Worm (Caenorhabditis elegans) whole organism, late embryonic: ENCODE results near the gene C01B10.7.
"Not testable (repeated sequence)": the region's sequence is repeated elsewhere in the genome, so short reads cannot be mapped to it uniquely, and the experiment has no call there.

Experiments
- C38D4.7 ChIP-seq: fragments of 200-800 bp; sonication (Bioruptor generic); optimal IDR thresholded peaks from 2 replicates; lab custom pipeline; 2018; ENCODE audit warnings: mild to moderate bottlenecking, missing genetic modification characterization, moderate library complexity, missing compliant biosample characterization
- K02D7.2 ChIP-seq: sonication (generic microtip); optimal IDR thresholded peaks from 2 replicates; lab custom pipeline; 2017; ENCODE audit warnings: mild to moderate bottlenecking, missing genetic modification characterization, missing compliant biosample characterization
- K09A11.1 ChIP-seq: sonication (generic microtip); optimal IDR thresholded peaks from 2 replicates; lab custom pipeline; 2017; ENCODE audit warnings: antibody characterized with exemption, mild to moderate bottlenecking, missing genetic modification characterization, missing compliant biosample characterization; ENCODE audit not compliant: insufficient read depth
- ahr-1 ChIP-seq: sonication (generic microtip); optimal IDR thresholded peaks from 2 replicates; lab custom pipeline; 2016; ENCODE audit warnings: missing genetic modification characterization, missing compliant biosample characterization
- ceh-14 ChIP-seq: sonication (generic microtip); optimal IDR thresholded peaks from 2 replicates; lab custom pipeline; 2016; ENCODE audit warnings: missing genotype, missing genetic modification characterization, missing compliant biosample characterization
- ceh-19 ChIP-seq: fragments of 200-800 bp; sonication (Bioruptor generic); optimal IDR thresholded peaks from 2 replicates; lab custom pipeline; 2018; ENCODE audit warnings: mild to moderate bottlenecking, missing genetic modification characterization, missing compliant biosample characterization
- ceh-22 ChIP-seq: sonication (generic microtip); optimal IDR thresholded peaks from 2 replicates; lab custom pipeline; 2017; ENCODE audit warnings: missing biosample characterization, missing genetic modification characterization
- ceh-24 ChIP-seq: sonication (generic microtip); optimal IDR thresholded peaks from 2 replicates; lab custom pipeline; 2016; ENCODE audit warnings: mild to moderate bottlenecking, missing genetic modification characterization, missing compliant biosample characterization
- ceh-30 ChIP-seq: fragments of 150-350 bp; optimal IDR thresholded peaks from 2 replicates; lab custom pipeline; 2014; ENCODE audit warnings: missing biosample characterization, missing genetic modification characterization
- ceh-31 ChIP-seq: sonication (generic microtip); optimal IDR thresholded peaks from 2 replicates; lab custom pipeline; 2016; ENCODE audit warnings: missing genetic modification characterization, missing compliant biosample characterization
- ceh-34 ChIP-seq: sonication (generic microtip); optimal IDR thresholded peaks from 2 replicates; lab custom pipeline; 2016; ENCODE audit warnings: mild to moderate bottlenecking, missing genetic modification characterization, missing compliant biosample characterization
- ceh-6 ChIP-seq: fragments of 200-800 bp; sonication (Bioruptor generic); optimal IDR thresholded peaks from 2 replicates; lab custom pipeline; 2018; ENCODE audit warnings: mild to moderate bottlenecking, missing genetic modification characterization, missing compliant biosample characterization
- ceh-9 ChIP-seq: sonication (generic microtip); optimal IDR thresholded peaks from 2 replicates; lab custom pipeline; 2016; ENCODE audit warnings: mild to moderate bottlenecking, missing genetic modification characterization, inconsistent platforms, missing compliant biosample characterization
- che-1 ChIP-seq: sonication (generic microtip); optimal IDR thresholded peaks from 2 replicates; lab custom pipeline; 2016; ENCODE audit warnings: mild to moderate bottlenecking, missing genetic modification characterization, missing compliant biosample characterization
- elt-4 ChIP-seq: sonication (generic microtip); optimal IDR thresholded peaks from 2 replicates; lab custom pipeline; 2016; ENCODE audit warnings: missing genetic modification characterization, missing compliant biosample characterization
- eyg-1 ChIP-seq: sonication (generic microtip); optimal IDR thresholded peaks from 2 replicates; lab custom pipeline; 2016; ENCODE audit warnings: missing genotype, missing genetic modification characterization, missing compliant biosample characterization
- fax-1 ChIP-seq: sonication (generic microtip); optimal IDR thresholded peaks from 2 replicates; lab custom pipeline; 2016; ENCODE audit warnings: missing genotype, missing genetic modification characterization, missing compliant biosample characterization
- fkh-10 ChIP-seq: fragments of 150-350 bp; optimal IDR thresholded peaks from 2 replicates; lab custom pipeline; 2014; ENCODE audit warnings: missing biosample characterization, missing genetic modification reagents, missing genetic modification characterization
- gmeb-2 ChIP-seq: sonication (generic microtip); optimal IDR thresholded peaks from 2 replicates; lab custom pipeline; 2016; ENCODE audit warnings: missing genetic modification characterization, inconsistent platforms, missing compliant biosample characterization
- hlh-30 ChIP-seq: sonication (generic microtip); optimal IDR thresholded peaks from 2 replicates; lab custom pipeline; 2017; ENCODE audit warnings: antibody characterized with exemption, missing genetic modification characterization, missing compliant biosample characterization; ENCODE audit not compliant: insufficient read depth
- hlh-8 ChIP-seq: sonication (generic microtip); optimal IDR thresholded peaks from 2 replicates; lab custom pipeline; 2016; ENCODE audit warnings: missing genotype, missing genetic modification characterization, missing compliant biosample characterization
- lin-11 ChIP-seq: fragments of 200-800 bp; sonication (Bioruptor generic); optimal IDR thresholded peaks from 2 replicates; lab custom pipeline; 2018; ENCODE audit warnings: mild to moderate bottlenecking, missing genetic modification characterization, missing compliant biosample characterization
- nfya-1 ChIP-seq: sonication (generic microtip); optimal IDR thresholded peaks from 2 replicates; lab custom pipeline; 2017; ENCODE audit warnings: missing genetic modification characterization, mild to moderate bottlenecking, missing compliant biosample characterization, antibody characterized with exemption, moderate library complexity
- nhr-11 ChIP-seq: fragments of 150-350 bp; optimal IDR thresholded peaks from 2 replicates; lab custom pipeline; 2014; ENCODE audit warnings: missing biosample characterization, missing genetic modification characterization
- pax-1 ChIP-seq: fragments of 150-350 bp; optimal IDR thresholded peaks from 2 replicates; lab custom pipeline; 2014; ENCODE audit warnings: missing biosample characterization, missing genetic modification characterization
- ref-2 ChIP-seq: sonication (generic microtip); optimal IDR thresholded peaks from 2 replicates; lab custom pipeline; 2016; ENCODE audit warnings: missing genetic modification characterization, missing compliant biosample characterization
- rnt-1 ChIP-seq: sonication (generic microtip); optimal IDR thresholded peaks from 2 replicates; lab custom pipeline; 2016; ENCODE audit warnings: missing genetic modification characterization, missing compliant biosample characterization
- sox-4 ChIP-seq: sonication (generic microtip); optimal IDR thresholded peaks from 2 replicates; lab custom pipeline; 2017; ENCODE audit warnings: mild to moderate bottlenecking, missing genetic modification characterization, inconsistent platforms, missing compliant biosample characterization
- tbx-7 ChIP-seq: sonication (generic microtip); optimal IDR thresholded peaks from 2 replicates; lab custom pipeline; 2016; ENCODE audit warnings: missing genotype, missing genetic modification characterization, missing compliant biosample characterization
- unc-42 ChIP-seq: sonication (generic microtip); optimal IDR thresholded peaks from 2 replicates; lab custom pipeline; 2016; ENCODE audit warnings: missing genotype, missing genetic modification characterization, missing compliant biosample characterization
- unc-55 ChIP-seq: sonication (generic microtip); optimal IDR thresholded peaks from 2 replicates; lab custom pipeline; 2017; ENCODE audit warnings: missing biosample characterization, missing genetic modification reagents, missing genetic modification characterization

The C01B10.7 gene

DNA sequence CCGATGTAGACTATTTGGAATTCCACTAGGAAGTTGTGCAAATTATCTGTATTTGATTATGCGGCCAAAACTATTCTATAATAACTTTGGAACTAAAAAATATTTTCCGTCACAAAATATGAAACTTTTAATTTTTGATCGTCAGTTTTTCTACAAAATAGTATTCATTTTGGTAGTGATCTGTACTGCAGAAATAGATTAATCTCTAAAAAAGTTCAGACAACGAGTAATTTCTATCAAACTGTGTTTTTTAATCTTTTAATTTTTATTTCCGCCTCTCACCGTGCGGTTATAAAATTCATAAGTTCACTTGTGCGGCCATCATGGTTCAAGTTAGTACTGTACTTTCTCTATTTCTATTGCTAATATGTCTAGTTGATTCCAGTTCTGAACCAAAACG, at the start of gene C01B10.7:
TSS of gene C01B10.7 (plus strand) at position 301 of the 400 bp plus-strand sequence.
- TF ChIP-seq rnt-1 (tag; lab: Kevin White, UChicago) (no peak), ceh-24 (no peak), eyg-1 (tag; lab: Kevin White, UChicago) (no peak), ceh-14 (tag; lab: Kevin White, UChicago) (no peak), ceh-9 (tag; lab: Kevin White, UChicago) (no peak), ceh-6 (GFP tag; lab: Kevin White, UChicago) (no peak), K09A11.1 (tag; lab: Kevin White, UChicago) (no peak), ahr-1 (tag; lab: Kevin White, UChicago) (no peak), nfya-1 (tag; lab: Kevin White, UChicago) (no peak), che-1 (tag; lab: Kevin White, UChicago) (no peak), ceh-31 (tag; lab: Kevin White, UChicago) (no peak), unc-55 (GFP tag; lab: Kevin White, UChicago) (no peak), tbx-7 (tag; lab: Kevin White, UChicago) (no peak)

DNA sequence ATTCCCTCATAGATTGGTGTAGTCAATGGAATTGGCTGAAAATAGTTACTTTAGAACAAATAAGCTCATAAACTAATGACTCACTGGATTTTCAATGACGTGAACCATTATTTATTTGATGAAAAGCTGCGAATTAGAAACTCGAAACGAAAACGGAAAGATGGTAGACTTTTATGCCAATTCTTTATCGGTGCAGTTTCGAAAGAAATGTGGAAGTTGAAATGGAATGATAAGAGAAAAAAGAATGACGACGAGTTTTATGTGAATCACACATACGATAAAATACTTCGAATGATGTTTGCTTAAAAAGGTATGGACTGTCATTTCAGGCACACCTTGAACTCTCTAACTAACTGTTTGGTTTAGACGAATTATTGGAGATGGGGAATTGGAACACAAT, 48.3 kb upstream of the C01B10.7 start, which contains the start of the genes lec-11 and irld-7:
TSS of gene lec-11 (minus strand) at position 126 of the 400 bp plus-strand sequence.
TSS of gene irld-7 (plus strand) at position 332 of the 400 bp plus-strand sequence.
- no peak for TF ChIP-seq ceh-19
- TF ChIP-seq fax-1 (tag; lab: Kevin White, UChicago), result no peak
- TF ChIP-seq C38D4.7, result no peak
- TF ChIP-seq elt-4 (tag; lab: Kevin White, UChicago), result no peak
- TF ChIP-seq ceh-34 (tag; lab: Kevin White, UChicago), result no peak
- no peak for TF ChIP-seq ceh-6 (GFP tag; lab: Kevin White, UChicago)
- no peak for TF ChIP-seq eyg-1 (tag; lab: Kevin White, UChicago)
- no peak for TF ChIP-seq hlh-30
- TF ChIP-seq gmeb-2 (tag; lab: Kevin White, UChicago), result no peak
- no peak for TF ChIP-seq hlh-8
- TF ChIP-seq K09A11.1 (tag; lab: Kevin White, UChicago), result no peak
- TF ChIP-seq ceh-31 (tag; lab: Kevin White, UChicago), result no peak
- no peak for TF ChIP-seq lin-11 (tag; lab: Kevin White, UChicago)
- TF ChIP-seq unc-42, result no peak
- no peak for TF ChIP-seq ceh-30

- TF ChIP-seq sox-4 (tag; lab: Kevin White, UChicago); ceh-30; pax-1 (tag; lab: Kevin White, UChicago): not testable (repeated sequence)
These were observed 47.2 kb upstream of the C01B10.7 start, which contains the start of the genes nspb-1 and nspb-2 for ce11 chrIV:6591010-6591746. Gene nspb-1, minus strand, starts transcription at chrIV:6591110. Gene nspb-2, plus strand, starts transcription at chrIV:6591696.

DNA sequence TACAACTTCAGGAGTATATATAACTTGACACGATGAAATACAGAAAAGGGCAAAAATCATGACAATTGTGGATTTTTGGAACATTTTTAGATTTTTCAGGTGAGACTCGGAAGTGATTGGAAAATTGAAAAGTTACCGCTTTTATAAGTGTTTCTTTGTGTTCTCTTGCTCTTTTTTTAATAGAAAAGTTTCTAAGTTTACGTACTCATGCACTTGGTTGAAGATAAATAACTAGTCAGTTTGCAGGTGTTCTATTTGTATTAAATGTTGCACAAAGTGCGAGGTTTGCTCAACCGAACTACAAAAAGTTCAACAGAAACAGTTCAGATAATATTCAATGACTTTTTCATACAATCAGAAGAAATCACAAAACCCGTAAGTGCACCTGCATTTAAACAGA, 43.5 kb upstream of the C01B10.7 start, which contains the start of gene nspb-3:
TSS of gene nspb-3 (minus strand) at position 101 of the 400 bp plus-strand sequence.
- TF ChIP-seq fax-1 (tag; lab: Kevin White, UChicago); ceh-9 (tag; lab: Kevin White, UChicago); nhr-11: not testable (repeated sequence)

DNA sequence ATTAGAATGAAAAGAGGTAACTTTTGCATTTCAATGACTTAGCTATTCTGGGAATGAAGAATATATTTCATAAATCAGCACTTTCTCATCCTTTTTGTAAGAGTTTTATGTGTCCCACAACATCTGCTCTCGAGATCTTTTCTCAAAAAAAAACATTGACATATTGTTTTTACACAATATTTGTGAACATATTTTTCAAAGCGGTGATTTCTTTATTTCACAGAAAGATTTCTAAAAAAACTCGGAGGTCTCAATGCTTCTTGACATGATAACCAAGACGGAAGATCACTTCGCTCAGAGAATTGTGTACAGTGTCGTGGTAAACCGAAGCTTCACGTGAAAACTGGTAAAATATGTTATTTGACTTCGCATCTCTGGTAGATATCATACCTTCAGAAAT, 42.4 kb upstream of the C01B10.7 start, which contains the start of gene F38A5.22:
TSS of gene F38A5.22 (minus strand) at position 29 of the 400 bp plus-strand sequence.
- TF ChIP-seq ceh-31 (tag; lab: Kevin White, UChicago) (no peak), lin-11 (tag; lab: Kevin White, UChicago) (no peak), ceh-22 (tag; lab: Kevin White, UChicago) (no peak), ref-2 (no peak), che-1 (tag; lab: Kevin White, UChicago) (no peak), fkh-10 (GFP tag; lab: Kevin White, UChicago) (no peak), K02D7.2 (tag; lab: Kevin White, UChicago) (no peak), hlh-30 (no peak), ceh-30 (no peak), ahr-1 (tag; lab: Kevin White, UChicago) (no peak)
